Worm (Caenorhabditis elegans): ENCODE measurements around the gene K05F1.10.
"Not testable (repeated sequence)": the region's sequence is repeated elsewhere in the genome, so short reads cannot be mapped to it uniquely, and the experiment has no call there.

K05F1.10 gene

ce11 chrII:5815382-5815781 is 10.1 kb upstream of the K05F1.10 start, which contains the start of gene wago-5:
Gene wago-5 (minus strand): TSS chrII:5815482.
- not testable (repeated sequence) for TF ChIP-seq lir-3 (tag; optimal IDR thresholded peaks at IDR 0.05; ENCODE audit: poor library complexity); zag-1 (tag; optimal IDR thresholded peaks at IDR 0.05); jun-1 (tag; optimal IDR thresholded peaks at IDR 0.05)

- TF ChIP-seq aha-1 (tag; optimal IDR thresholded peaks at IDR 0.05), result no peak
Measured at ce11 chrII:5810230-5810629, 5.0 kb upstream of the K05F1.10 start, which contains the start of the genes msp-64 and ZK1248.5. Gene msp-64 (minus strand): TSS chrII:5810330. Gene ZK1248.5 (plus strand): TSS chrII:5810514.

ce11 chrII:5806563-5806962 is 1.3 kb upstream of the K05F1.10 start:
- TF ChIP-seq blmp-1 (tag; optimal IDR thresholded peaks at IDR 0.05), result no peak
- TF ChIP-seq elt-2 (tag; optimal IDR thresholded peaks at IDR 0.05), result peak; percentile 84
- TF ChIP-seq efl-1 (optimal IDR thresholded peaks at IDR 0.05), result no peak
- peak in 1 of 2 experiments; percentile 84 for TF ChIP-seq efl-1 (GFP tag; optimal IDR thresholded peaks at IDR 0.05 in 1 of 2)
- no peak for TF ChIP-seq efl-3 (GFP tag; optimal IDR thresholded peaks at IDR 0.05)

ce11 chrII:5804288-5804687 is 985 bp downstream of the K05F1.10 start:
- TF ChIP-seq zag-1 (tag; optimal IDR thresholded peaks at IDR 0.05) (no peak), nhr-19 (GFP tag; conservative IDR thresholded peaks at IDR 0.05) (no peak), ces-1 (GFP tag; optimal IDR thresholded peaks at IDR 0.05) (no peak), ama-1 (optimal IDR thresholded peaks at IDR 0.05) (no peak), unc-98 (GFP tag; IDR thresholded peaks at IDR 0.05) (no peak), mef-2 (tag; optimal IDR thresholded peaks at IDR 0.05) (no peak), fos-1 (tag; optimal IDR thresholded peaks at IDR 0.05) (no peak), snpc-4 (tag; optimal IDR thresholded peaks at IDR 0.05) (no peak), nhr-76 (tag; optimal IDR thresholded peaks at IDR 0.05) (no peak), alr-1 (tag; optimal IDR thresholded peaks at IDR 0.05; ENCODE audit: borderline replicate concordance) (no peak), xbp-1 (tag; optimal IDR thresholded peaks at IDR 0.05) (no peak), egl-13 (tag; optimal IDR thresholded peaks at IDR 0.05) (no peak), efl-3 (GFP tag; optimal IDR thresholded peaks at IDR 0.05) (no peak), tlp-1 (tag; optimal IDR thresholded peaks at IDR 0.05) (no peak), nhr-85 (tag) (no peak), aha-1 (tag; optimal IDR thresholded peaks at IDR 0.05) (no peak), C34B4.2 (tag; optimal IDR thresholded peaks at IDR 0.05) (no peak), Y116A8C.19 (tag; optimal IDR thresholded peaks at IDR 0.05; ENCODE audit: borderline replicate concordance) (no peak), nhr-47 (tag; optimal IDR thresholded peaks at IDR 0.05) (no peak), nhr-90 (tag; optimal IDR thresholded peaks at IDR 0.05; ENCODE audit: poor library complexity) (no peak)

ce11 chrII:5801075-5801474 is 4.2 kb downstream of the K05F1.10 start, which contains the start of the genes K05F1.9 and K05F1.1:
Gene K05F1.9 (minus strand): TSS chrII:5801175.
Gene K05F1.1 (plus strand): TSS chrII:5801382.
- no peak for TF ChIP-seq snu-23 (GFP tag; optimal IDR thresholded peaks at IDR 0.05)
- no peak for TF ChIP-seq dpl-1 (GFP tag; optimal IDR thresholded peaks at IDR 0.05)
- TF ChIP-seq Y116A8C.19 (tag; optimal IDR thresholded peaks at IDR 0.05; ENCODE audit: borderline replicate concordance), result no peak

ce11 chrII:5799553-5799952 is 5.7 kb downstream of the K05F1.10 start, which contains the start of gene K05F1.8:
Gene K05F1.8 (minus strand): TSS chrII:5799653.
- TF ChIP-seq alr-1 (tag; optimal IDR thresholded peaks at IDR 0.05; ENCODE audit: borderline replicate concordance), result no peak
- no peak for TF ChIP-seq mdl-1 (tag; optimal IDR thresholded peaks at IDR 0.05)
- no peak for TF ChIP-seq zag-1 (tag; optimal IDR thresholded peaks at IDR 0.05)
- TF ChIP-seq nhr-84 (tag; optimal IDR thresholded peaks at IDR 0.05), result no peak
- no peak for TF ChIP-seq elt-3 (tag; optimal IDR thresholded peaks at IDR 0.05)
- TF ChIP-seq unc-98 (GFP tag; IDR thresholded peaks at IDR 0.05), result no peak
- TF ChIP-seq xbp-1 (tag; optimal IDR thresholded peaks at IDR 0.05), result no peak
- TF ChIP-seq elt-2 (tag; optimal IDR thresholded peaks at IDR 0.05), result no peak
- TF ChIP-seq ceh-90 (tag; optimal IDR thresholded peaks at IDR 0.05), result no peak
- no peak for TF ChIP-seq nhr-237 (tag; optimal IDR thresholded peaks at IDR 0.05)
- no peak for TF ChIP-seq ama-1 (optimal IDR thresholded peaks at IDR 0.05)
- no peak for TF ChIP-seq sox-4 (tag; optimal IDR thresholded peaks at IDR 0.05)
- TF ChIP-seq nhr-47 (tag; optimal IDR thresholded peaks at IDR 0.05), result no peak
- no peak for TF ChIP-seq dsc-1 (tag; optimal IDR thresholded peaks at IDR 0.05)
- no peak for TF ChIP-seq ceh-8 (GFP tag; optimal IDR thresholded peaks at IDR 0.05)
- TF ChIP-seq C34B4.2 (tag; optimal IDR thresholded peaks at IDR 0.05), result no peak
- no peak for TF ChIP-seq swsn-7 (tag; optimal IDR thresholded peaks at IDR 0.05)

All from whole organism, L1 larva.